Worm (Caenorhabditis elegans): ENCODE measurements around the gene ZK1240.11.

ZK1240.11 gene

DNA sequence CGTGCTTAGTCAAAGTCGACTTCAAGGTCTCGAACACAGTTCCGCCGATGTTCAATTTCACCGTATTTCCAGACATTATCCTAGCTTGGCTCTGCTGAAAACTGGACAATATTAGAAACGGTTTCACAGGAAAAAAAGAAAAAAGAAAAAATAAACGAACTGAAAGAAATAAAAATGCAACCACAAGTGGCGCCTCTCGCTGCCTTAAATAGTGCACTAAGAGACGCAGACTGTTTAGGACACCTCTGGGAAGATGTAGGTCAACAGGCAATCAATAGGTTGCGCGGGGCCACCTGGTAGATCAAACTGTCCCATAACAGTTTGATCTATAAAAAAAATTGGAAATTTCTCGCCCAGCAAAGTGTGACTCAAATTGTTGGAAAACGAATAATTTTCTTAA lies 26.3 kb upstream of the ZK1240.11 start, which contains the start of gene B0281.4:
B0281.4 (minus strand) TSS at position 101 of the 400 bp plus-strand sequence.
- no peak for TF ChIP-seq ceh-82 (tag; optimal IDR thresholded peaks at IDR 0.05)
- no peak for TF ChIP-seq R02D3.7 (tag; optimal IDR thresholded peaks at IDR 0.05)
- no peak for TF ChIP-seq elt-3 (tag; optimal IDR thresholded peaks at IDR 0.05)
- TF ChIP-seq nhr-76 (tag; optimal IDR thresholded peaks at IDR 0.05), result no peak
- TF ChIP-seq ceh-16 (tag; optimal IDR thresholded peaks at IDR 0.05), result no peak
- no peak for TF ChIP-seq snpc-4 (tag; optimal IDR thresholded peaks at IDR 0.05)
- TF ChIP-seq ama-1 (optimal IDR thresholded peaks at IDR 0.05), result no peak

DNA sequence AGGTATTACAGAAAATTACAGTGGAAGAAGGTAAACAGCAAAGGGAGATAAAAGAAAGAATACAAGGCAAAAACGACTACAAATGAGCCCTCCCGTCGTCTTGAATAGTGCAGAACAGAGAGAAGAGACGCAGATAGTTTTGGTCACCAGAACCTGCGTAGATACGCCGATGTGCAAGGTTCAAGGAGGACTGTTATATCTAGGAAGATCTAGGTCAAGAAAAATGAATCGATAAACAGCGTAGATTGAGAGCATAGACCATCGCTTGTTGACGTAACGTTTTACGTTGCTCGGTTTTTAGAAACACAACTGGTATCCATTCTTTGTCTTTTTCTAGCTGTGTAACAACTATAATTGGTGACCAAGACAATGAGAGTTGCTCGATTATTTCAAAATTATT lies 24.2 kb upstream of the ZK1240.11 start, which contains the start of gene B0281.5:
B0281.5 (minus strand) TSS at position 101 of the 400 bp plus-strand sequence.
- TF ChIP-seq R02D3.7 (tag; optimal IDR thresholded peaks at IDR 0.05), result no peak
- no peak for TF ChIP-seq fos-1 (tag; optimal IDR thresholded peaks at IDR 0.05)

- TF ChIP-seq elt-2 (tag; optimal IDR thresholded peaks at IDR 0.05) (no peak), egl-27 (tag; optimal IDR thresholded peaks at IDR 0.05) (no peak), zag-1 (tag; optimal IDR thresholded peaks at IDR 0.05) (no peak), eor-1 (tag; optimal IDR thresholded peaks at IDR 0.05) (no peak), aly-2 (tag; optimal IDR thresholded peaks at IDR 0.05) (no peak), fkh-10 (GFP tag; optimal IDR thresholded peaks at IDR 0.05) (no peak), snpc-4 (tag; optimal IDR thresholded peaks at IDR 0.05) (no peak), nhr-23 (tag; optimal IDR thresholded peaks at IDR 0.05) (no peak), ceh-28 (tag; optimal IDR thresholded peaks at IDR 0.05) (no peak), sea-2 (GFP tag; optimal IDR thresholded peaks at IDR 0.05) (no peak)
These were observed 22.7 kb upstream of the ZK1240.11 start, which contains the start of gene B0281.6 for ce11 chrII:2302330-2302729. Gene B0281.6, minus strand, starts transcription at chrII:2302430.

DNA sequence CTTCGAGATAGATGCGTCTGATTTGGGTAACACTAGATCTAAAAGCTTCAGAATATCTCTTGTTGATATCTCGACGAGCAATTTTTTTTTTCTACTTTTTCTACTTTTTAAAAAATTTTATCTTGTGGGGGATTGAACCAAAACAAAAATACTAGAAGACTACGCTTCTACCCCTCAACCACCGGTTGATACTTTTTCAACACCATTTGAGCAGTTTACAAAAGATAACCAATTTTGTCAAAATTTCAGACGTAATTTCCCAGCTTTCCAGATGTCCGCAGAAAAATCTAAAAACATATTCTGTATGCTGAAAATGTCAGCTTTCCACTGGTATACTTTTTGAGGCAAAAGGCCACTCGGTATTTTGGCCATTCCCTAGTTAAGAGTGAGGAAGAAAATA lies 20.5 kb upstream of the ZK1240.11 start:
- no peak for TF ChIP-seq unc-62 (GFP tag; optimal IDR thresholded peaks at IDR 0.05)
- TF ChIP-seq ama-1 (optimal IDR thresholded peaks at IDR 0.05), result no peak
- TF ChIP-seq nfya-1 (tag; optimal IDR thresholded peaks at IDR 0.05; ENCODE audit: insufficient read depth), result no peak
- TF ChIP-seq unc-39 (tag; optimal IDR thresholded peaks at IDR 0.05), result no peak
- TF ChIP-seq fkh-10 (GFP tag; optimal IDR thresholded peaks at IDR 0.05), result no peak
- no peak for TF ChIP-seq skn-1 (tag; optimal IDR thresholded peaks at IDR 0.05)
- no peak for TF ChIP-seq nhr-76 (tag; optimal IDR thresholded peaks at IDR 0.05)
- TF ChIP-seq nhr-28 (tag; optimal IDR thresholded peaks at IDR 0.05), result no peak
- no peak for TF ChIP-seq nhr-12 (tag; optimal IDR thresholded peaks at IDR 0.05)
- no peak for TF ChIP-seq ceh-28 (tag; optimal IDR thresholded peaks at IDR 0.05)
- no peak for TF ChIP-seq ztf-4 (tag; optimal IDR thresholded peaks at IDR 0.05)

DNA sequence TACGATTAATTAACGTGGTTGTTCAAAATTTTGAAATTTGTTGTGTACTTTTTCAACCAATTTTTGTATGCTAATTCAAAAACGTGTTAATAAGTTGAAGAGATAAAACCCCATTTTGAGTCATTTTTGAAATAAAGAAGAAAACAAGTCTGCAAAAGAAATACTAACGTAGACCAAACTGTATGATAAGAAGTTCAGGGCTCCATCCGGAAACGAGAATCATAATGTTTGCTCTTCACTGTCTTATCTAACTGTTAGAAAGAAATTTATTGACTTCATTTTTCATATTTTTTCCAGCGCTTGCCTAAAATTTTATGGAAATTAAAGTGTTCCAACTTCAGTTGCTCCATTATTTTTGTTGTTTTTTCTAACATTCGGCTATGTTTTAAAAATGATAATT lies 19.5 kb upstream of the ZK1240.11 start:
- peak; percentile 59 for TF ChIP-seq pqm-1 (tag; optimal IDR thresholded peaks at IDR 0.05)
- no peak for TF ChIP-seq snpc-4 (tag; optimal IDR thresholded peaks at IDR 0.05)
- no peak for TF ChIP-seq nhr-12 (tag; optimal IDR thresholded peaks at IDR 0.05)
- TF ChIP-seq elt-2 (tag; optimal IDR thresholded peaks at IDR 0.05), result peak; percentile 56

ce11 chrII:2306741-2307140 lies 18.3 kb upstream of the ZK1240.11 start, which contains the start of gene B0281.3:
Gene B0281.3, plus strand, starts transcription at chrII:2307041.
- TF ChIP-seq nhr-23 (tag; optimal IDR thresholded peaks at IDR 0.05) (no peak), ceh-28 (tag; optimal IDR thresholded peaks at IDR 0.05) (no peak), zag-1 (tag; optimal IDR thresholded peaks at IDR 0.05) (no peak), fos-1 (tag; optimal IDR thresholded peaks at IDR 0.05) (no peak), egl-27 (tag; optimal IDR thresholded peaks at IDR 0.05) (no peak), pha-4 (tag; optimal IDR thresholded peaks at IDR 0.05) (no peak), skn-1 (tag; optimal IDR thresholded peaks at IDR 0.05) (no peak), fkh-2 (tag; optimal IDR thresholded peaks at IDR 0.05) (no peak), ceh-9 (tag; optimal IDR thresholded peaks at IDR 0.05) (no peak), egl-5 (tag; optimal IDR thresholded peaks at IDR 0.05) (no peak), pqm-1 (tag; optimal IDR thresholded peaks at IDR 0.05) (no peak), ceh-16 (tag; optimal IDR thresholded peaks at IDR 0.05) (no peak), unc-62 (GFP tag; optimal IDR thresholded peaks at IDR 0.05) (no peak)

ce11 chrII:2312747-2313146 lies 12.3 kb upstream of the ZK1240.11 start, which contains the start of the genes trim-21 and B0281.1:
Gene trim-21, minus strand, starts transcription at chrII:2312847.
Gene B0281.1, plus strand, starts transcription at chrII:2313067.
- no peak for TF ChIP-seq nhr-77 (tag; optimal IDR thresholded peaks at IDR 0.05)
- no peak for TF ChIP-seq eor-1 (tag; optimal IDR thresholded peaks at IDR 0.05)
